Fruit fly (Drosophila melanogaster) whole organism, prepupa: ENCODE measurements around the gene Ctps.

Source experiments
- CG10631 ChIP-seq: fragments of 200-800 bp; sonication (Bioruptor generic); optimal IDR thresholded peaks from 2 replicates; lab custom pipeline; 2016; ENCODE audit warnings: missing biosample characterization, missing genetic modification characterization
- CG10669 ChIP-seq: fragments of 200-800 bp; sonication (Bioruptor generic); optimal IDR thresholded peaks from 3 replicates; lab custom pipeline; 2018; ENCODE audit warnings: missing biosample characterization, mild to moderate bottlenecking, missing genetic modification characterization, moderate library complexity
- CG11294 ChIP-seq: fragments of 200-800 bp; sonication (Bioruptor generic); IDR thresholded peaks from 2 replicates; pipeline ENCODE4 v1.3.6; 2022; ENCODE audit warnings: missing biosample characterization, missing genetic modification characterization
- CG11762 ChIP-seq: fragments of 200-800 bp; sonication (Bioruptor generic); optimal IDR thresholded peaks from 3 replicates; lab custom pipeline; 2016; ENCODE audit warnings: missing biosample characterization, missing genetic modification characterization; ENCODE audit not compliant: insufficient read depth
- CG11902 ChIP-seq: fragments of 200-800 bp; sonication (Bioruptor generic); optimal IDR thresholded peaks from 3 replicates; lab custom pipeline; 2016; ENCODE audit warnings: missing biosample characterization, missing genetic modification characterization
- CG15336 ChIP-seq: fragments of 200-800 bp; sonication (Bioruptor generic); IDR thresholded peaks from 2 replicates; pipeline ENCODE4 v1.3.6; 2022; ENCODE audit warnings: missing biosample characterization, missing genetic modification characterization
- CG1621 ChIP-seq: fragments of 200-800 bp; sonication (Bioruptor generic); optimal IDR thresholded peaks from 3 replicates; lab custom pipeline; 2018; ENCODE audit warnings: missing biosample characterization, mild to moderate bottlenecking, missing genetic modification characterization
- CG3032 ChIP-seq: fragments of 200-800 bp; optimal IDR thresholded peaks from 2 replicates; lab custom pipeline; 2019; ENCODE audit warnings: missing biosample characterization, mild to moderate bottlenecking, missing genetic modification characterization, moderate library complexity
- CG31627 ChIP-seq: fragments of 200-800 bp; sonication (Bioruptor generic); optimal IDR thresholded peaks from 3 replicates; lab custom pipeline; 2016; ENCODE audit warnings: missing biosample characterization, missing genetic modification characterization
- CG32006 ChIP-seq: fragments of 200-800 bp; sonication (Bioruptor generic); optimal IDR thresholded peaks from 3 replicates; lab custom pipeline; 2017; ENCODE audit warnings: missing biosample characterization, mild to moderate bottlenecking, missing genetic modification characterization
- CG34406 ChIP-seq: fragments of 200-800 bp; sonication (Bioruptor generic); optimal IDR thresholded peaks from 3 replicates; lab custom pipeline; 2016; ENCODE audit warnings: missing biosample characterization, missing genetic modification characterization
- CG3919 ChIP-seq: fragments of 200-800 bp; sonication (Bioruptor generic); optimal IDR thresholded peaks from 3 replicates; lab custom pipeline; 2016; ENCODE audit warnings: missing biosample characterization, missing genetic modification characterization
- CG4318 ChIP-seq: fragments of 200-800 bp; sonication (Bioruptor generic); optimal IDR thresholded peaks from 3 replicates; lab custom pipeline; 2017; ENCODE audit warnings: missing biosample characterization, mild to moderate bottlenecking, missing genetic modification characterization
- CG6163 ChIP-seq: fragments of 200-800 bp; sonication (Bioruptor generic); IDR thresholded peaks from 3 replicates; pipeline ENCODE4 v1.3.6; 2022; ENCODE audit warnings: missing biosample characterization, missing genetic modification characterization
- CG6276 ChIP-seq: fragments of 200-800 bp; sonication (Bioruptor generic); optimal IDR thresholded peaks from 2 replicates; lab custom pipeline; 2017; ENCODE audit warnings: missing biosample characterization, mild to moderate bottlenecking, missing genetic modification characterization
- CG6808 ChIP-seq: fragments of 200-800 bp; sonication (Bioruptor generic); optimal IDR thresholded peaks from 3 replicates; lab custom pipeline; 2017; ENCODE audit warnings: missing biosample characterization, missing genetic modification characterization, mild to moderate bottlenecking, moderate library complexity, missing genetic modification reagents
- CG7368 ChIP-seq: fragments of 200-800 bp; sonication (Bioruptor generic); optimal IDR thresholded peaks from 3 replicates; lab custom pipeline; 2016; ENCODE audit warnings: missing biosample characterization, missing genetic modification characterization
- CG8319 ChIP-seq: fragments of 200-800 bp; sonication (Bioruptor generic); optimal IDR thresholded peaks from 3 replicates; lab custom pipeline; 2016; ENCODE audit warnings: missing biosample characterization, missing genetic modification characterization
- CG8632 ChIP-seq: fragments of 200-800 bp; sonication (Bioruptor generic); optimal IDR thresholded peaks from 3 replicates; lab custom pipeline; 2016; ENCODE audit warnings: missing biosample characterization, missing genetic modification characterization
- CG9139 ChIP-seq: fragments of 200-800 bp; sonication (Bioruptor generic); optimal IDR thresholded peaks from 3 replicates; lab custom pipeline; 2017; ENCODE audit warnings: missing biosample characterization, mild to moderate bottlenecking, missing genetic modification characterization
- Eip78C ChIP-seq: fragments of 200-800 bp; sonication (Bioruptor generic); peaks from one replicate; lab custom pipeline; 2016; ENCODE audit warnings: missing biosample characterization, missing genetic modification characterization
- Eip93F ChIP-seq: fragments of 200-800 bp; sonication (Bioruptor generic); optimal IDR thresholded peaks from 2 replicates; lab custom pipeline; 2016; ENCODE audit warnings: missing biosample characterization, mild to moderate bottlenecking, missing genetic modification characterization
- Ets21C ChIP-seq: fragments of 200-800 bp; sonication (Bioruptor generic); optimal IDR thresholded peaks from 3 replicates; lab custom pipeline; 2016; ENCODE audit warnings: missing biosample characterization, missing genetic modification characterization
- Ets96B ChIP-seq: fragments of 200-800 bp; optimal IDR thresholded peaks from 2 replicates; lab custom pipeline; 2019; ENCODE audit warnings: missing biosample characterization, mild to moderate bottlenecking, missing genetic modification characterization, moderate library complexity
- Hr38 ChIP-seq: sonication (Bioruptor generic); optimal IDR thresholded peaks from 2 replicates; lab custom pipeline; 2016; ENCODE audit warnings: missing biosample characterization, missing genetic modification characterization
- Lpt ChIP-seq: fragments of 200-800 bp; sonication (Bioruptor generic); optimal IDR thresholded peaks from 3 replicates; lab custom pipeline; 2016; ENCODE audit warnings: missing biosample characterization, missing genetic modification characterization
- Met ChIP-seq: fragments of 200-800 bp; sonication (Bioruptor generic); optimal IDR thresholded peaks from 3 replicates; lab custom pipeline; 2016; ENCODE audit warnings: missing biosample characterization, missing genetic modification characterization
- Sox102F ChIP-seq: fragments of 200-800 bp; sonication (Bioruptor generic); optimal IDR thresholded peaks from 2 replicates; lab custom pipeline; 2016; ENCODE audit warnings: missing biosample characterization, mild to moderate bottlenecking, missing genetic modification characterization
- Sox14 ChIP-seq: fragments of 200-800 bp; sonication (Bioruptor generic); optimal IDR thresholded peaks from 3 replicates; lab custom pipeline; 2016; ENCODE audit warnings: missing biosample characterization, missing genetic modification characterization
- Sox15 ChIP-seq: fragments of 200-800 bp; sonication (Bioruptor generic); optimal IDR thresholded peaks from 3 replicates; lab custom pipeline; 2016; ENCODE audit warnings: missing biosample characterization, missing genetic modification characterization
- achi ChIP-seq: fragments of 200-800 bp; sonication (Bioruptor generic); optimal IDR thresholded peaks from 3 replicates; lab custom pipeline; 2016; ENCODE audit warnings: missing biosample characterization, missing genetic modification characterization
- acj6 ChIP-seq: fragments of 200-800 bp; sonication (Bioruptor generic); optimal IDR thresholded peaks from 3 replicates; lab custom pipeline; 2016; ENCODE audit warnings: missing biosample characterization, missing genetic modification characterization
- cyc ChIP-seq: fragments of 200-800 bp; sonication (Bioruptor generic); optimal IDR thresholded peaks from 3 replicates; lab custom pipeline; 2016; ENCODE audit warnings: missing biosample characterization, missing genetic modification characterization
- dac ChIP-seq: fragments of 200-800 bp; sonication (Bioruptor generic); optimal IDR thresholded peaks from 2 replicates; lab custom pipeline; 2017; ENCODE audit warnings: missing biosample characterization, mild to moderate bottlenecking, missing genetic modification characterization
- dsx ChIP-seq: fragments of 200-800 bp; optimal IDR thresholded peaks from 3 replicates; lab custom pipeline; 2019; ENCODE audit warnings: missing biosample characterization, mild to moderate bottlenecking, missing genetic modification characterization, moderate library complexity; ENCODE audit not compliant: poor library complexity, severe bottlenecking
- eg ChIP-seq: fragments of 200-800 bp; sonication (Bioruptor generic); IDR thresholded peaks from 3 replicates; pipeline ENCODE4 v1.3.6; 2022; ENCODE audit warnings: missing biosample characterization, missing genetic modification characterization
- fd59A ChIP-seq: fragments of 200-800 bp; sonication (Bioruptor generic); optimal IDR thresholded peaks from 2 replicates; lab custom pipeline; 2017; ENCODE audit warnings: missing biosample characterization, mild to moderate bottlenecking, missing genetic modification characterization, missing genetic modification reagents
- fkh ChIP-seq: fragments of 200-800 bp; sonication (Bioruptor generic); optimal IDR thresholded peaks from 3 replicates; lab custom pipeline; 2017; ENCODE audit warnings: missing biosample characterization, mild to moderate bottlenecking, missing genetic modification characterization, moderate library complexity
- lz ChIP-seq: fragments of 200-800 bp; sonication (Bioruptor generic); optimal IDR thresholded peaks from 3 replicates; lab custom pipeline; 2016; ENCODE audit warnings: missing biosample characterization, missing genetic modification characterization
- net ChIP-seq: fragments of 200-800 bp; sonication (Bioruptor generic); optimal IDR thresholded peaks from 3 replicates; lab custom pipeline; 2016; ENCODE audit warnings: missing biosample characterization, missing genetic modification characterization
- pdm3 ChIP-seq: fragments of 200-800 bp; sonication (Bioruptor generic); optimal IDR thresholded peaks from 3 replicates; lab custom pipeline; 2016; ENCODE audit warnings: missing biosample characterization, missing genetic modification characterization
- salr ChIP-seq, 2 experiments: fragments of 200-800 bp; sonication (Bioruptor generic); optimal IDR thresholded peaks; 3 replicates each; lab custom pipeline; 2016 to 2018; ENCODE audit warnings: missing biosample characterization in 2 of 2, missing genetic modification characterization in 2 of 2, mild to moderate bottlenecking in 1 of 2
- spab ChIP-seq: fragments of 200-800 bp; sonication (Bioruptor generic); optimal IDR thresholded peaks from 2 replicates; lab custom pipeline; 2017; ENCODE audit warnings: missing biosample characterization, mild to moderate bottlenecking, missing genetic modification characterization, missing genetic modification reagents
- ss ChIP-seq, 2 experiments: fragments of 200-800 bp; sonication (Bioruptor generic); optimal IDR thresholded peaks; 2 replicates in 1 of 2; 3 replicates in 1 of 2; lab custom pipeline; 2017 to 2018; ENCODE audit warnings: mild to moderate bottlenecking in 2 of 2, missing biosample characterization in 2 of 2, missing genetic modification characterization in 2 of 2, moderate library complexity in 1 of 2
- svp ChIP-seq: fragments of 200-800 bp; sonication (Bioruptor generic); peaks from one replicate; lab custom pipeline; 2016; ENCODE audit warnings: missing biosample characterization, missing genetic modification characterization
- vri ChIP-seq: fragments of 200-800 bp; sonication (Bioruptor generic); optimal IDR thresholded peaks from 3 replicates; lab custom pipeline; 2016; ENCODE audit warnings: missing biosample characterization, mild to moderate bottlenecking, missing genetic modification characterization

Ctps gene

dm6 chr3L:15140268-15140957 is 42.7 kb downstream of the Ctps start:
- TF ChIP-seq fkh (GFP tag; lab: Kevin White, UChicago), result no peak
- peak; percentile 64 for TF ChIP-seq svp (GFP tag; lab: Kevin White, UChicago)
- peak; percentile 41 for TF ChIP-seq Eip78C
- TF ChIP-seq CG6808 (GFP tag; lab: Kevin White, UChicago), result no peak
- no peak for TF ChIP-seq CG8319 (GFP tag; lab: Kevin White, UChicago)
- TF ChIP-seq CG4318, result no peak
- TF ChIP-seq lz (GFP tag; lab: Kevin White, UChicago), result no peak
- no peak for TF ChIP-seq Sox15 (GFP tag; lab: Kevin White, UChicago)
- TF ChIP-seq CG15336 (GFP tag; lab: Robert Waterston, UW), result no peak
- TF ChIP-seq vri (GFP tag; lab: Kevin White, UChicago), result peak; percentile 96
- no peak for TF ChIP-seq Met (GFP tag; lab: Kevin White, UChicago)
- no peak for TF ChIP-seq CG11902
- TF ChIP-seq CG6163, result peak; percentile 19; the same call in 1 of the 3 replicates
- no peak for TF ChIP-seq fd59A
- TF ChIP-seq acj6 (GFP tag; lab: Kevin White, UChicago), result no peak
- no peak for TF ChIP-seq CG11762 (GFP tag; lab: Kevin White, UChicago)
- TF ChIP-seq Eip93F (GFP tag; lab: Kevin White, UChicago), result no peak
- TF ChIP-seq CG10631 (GFP tag; lab: Kevin White, UChicago), result no peak
- TF ChIP-seq Sox14 (GFP tag; lab: Kevin White, UChicago), result no peak
- TF ChIP-seq eg (GFP tag; lab: Robert Waterston, UW), result peak; percentile 34; the same call in 1 of the 3 replicates
- no peak for TF ChIP-seq Lpt
- no peak for TF ChIP-seq spab (GFP tag; lab: Kevin White, UChicago)
- no peak for TF ChIP-seq CG31627 (GFP tag; lab: Kevin White, UChicago)
- TF ChIP-seq, all 60 proteins: peak for 5

dm6 chr3L:15141118-15142003 is 43.6 kb downstream of the Ctps start:
- TF ChIP-seq Ets96B (tag; lab: Kevin White, UChicago), result no peak
- TF ChIP-seq Sox102F (GFP tag; lab: Kevin White, UChicago), result no peak
- no peak for TF ChIP-seq achi (GFP tag; lab: Kevin White, UChicago)
- peak; percentile 17 to 48 for TF ChIP-seq ss (GFP tag; optimal IDR thresholded peaks at IDR 0.05; lab: Kevin White, UChicago)
- TF ChIP-seq Eip93F (GFP tag; lab: Kevin White, UChicago), result no peak
- no peak for TF ChIP-seq Hr38 (GFP tag; lab: Kevin White, UChicago)
- TF ChIP-seq salr (GFP tag; optimal IDR thresholded peaks at IDR 0.05; lab: Kevin White, UChicago), result peak in 1 of 2 experiments; percentile 18
- TF ChIP-seq CG11762 (GFP tag; lab: Kevin White, UChicago), result no peak
- TF ChIP-seq CG9139 (GFP tag; lab: Kevin White, UChicago), result no peak
- TF ChIP-seq CG4318, result no peak
- TF ChIP-seq CG11902, result no peak
- TF ChIP-seq CG3032 (tag; lab: Kevin White, UChicago), result no peak
- no peak for TF ChIP-seq cyc (GFP tag; lab: Kevin White, UChicago)
- TF ChIP-seq CG6276, result no peak
- peak; percentile 52 for TF ChIP-seq CG32006
- TF ChIP-seq fd59A, result no peak
- TF ChIP-seq CG10669 (GFP tag; lab: Kevin White, UChicago), result peak; percentile 9
- TF ChIP-seq CG11294, result no peak
- TF ChIP-seq lz (GFP tag; lab: Kevin White, UChicago), result no peak
- TF ChIP-seq CG3919 (GFP tag; lab: Kevin White, UChicago), result peak; percentile 25
- TF ChIP-seq CG10631 (GFP tag; lab: Kevin White, UChicago), result no peak
- TF ChIP-seq CG7368 (GFP tag; lab: Kevin White, UChicago), result no peak
- no peak for TF ChIP-seq CG8632 (GFP tag; lab: Kevin White, UChicago)
- TF ChIP-seq CG1621 (tag; lab: Kevin White, UChicago), result peak; percentile 14
- no peak for TF ChIP-seq dsx
- no peak for TF ChIP-seq CG34406 (GFP tag; lab: Kevin White, UChicago)
- TF ChIP-seq Ets21C (GFP tag; lab: Kevin White, UChicago), result no peak
- TF ChIP-seq CG31627 (GFP tag; lab: Kevin White, UChicago), result no peak
- no peak for TF ChIP-seq dac (GFP tag; lab: Kevin White, UChicago)
- TF ChIP-seq net (GFP tag; lab: Kevin White, UChicago), result peak; percentile 54
- no peak for TF ChIP-seq pdm3 (GFP tag; lab: Kevin White, UChicago)
- peak; percentile 50 for TF ChIP-seq eg (GFP tag; lab: Robert Waterston, UW)
- TF ChIP-seq fkh (GFP tag; lab: Kevin White, UChicago), result peak; percentile 59
